Fruit fly (Drosophila melanogaster) whole organism, embryonic: Measurements from ENCODE around the gene deltaCOP.

Experiments used
- CG10462 ChIP-seq: fragments of 200-800 bp; sonication (Bioruptor generic); optimal IDR thresholded peaks from 2 replicates; lab custom pipeline; 2016; ENCODE audit warnings: missing biosample characterization, missing genetic modification characterization
- CG10959 ChIP-seq: fragments of 200-800 bp; sonication (Bioruptor generic); IDR thresholded peaks from 2 replicates; pipeline ENCODE4 v1.3.6; 2022; ENCODE audit warnings: missing biosample characterization, missing genetic modification characterization
- CG10979 ChIP-seq: fragments of 200-800 bp; sonication (Bioruptor generic); optimal IDR thresholded peaks from 2 replicates; lab custom pipeline; 2018; ENCODE audit warnings: missing biosample characterization, mild to moderate bottlenecking, missing genetic modification characterization, moderate library complexity
- CG11398 ChIP-seq: fragments of 200-800 bp; sonication (Bioruptor generic); optimal IDR thresholded peaks from 2 replicates; lab custom pipeline; 2016; ENCODE audit warnings: missing biosample characterization, missing genetic modification characterization
- CG11504 ChIP-seq: fragments of 200-800 bp; sonication (Bioruptor generic); optimal IDR thresholded peaks from 3 replicates; lab custom pipeline; 2019; ENCODE audit warnings: missing biosample characterization, mild to moderate bottlenecking, missing genetic modification characterization, moderate library complexity
- CG11695 ChIP-seq: fragments of 200-800 bp; sonication (Bioruptor generic); IDR thresholded peaks from 3 replicates; pipeline ENCODE4 v1.3.6; 2022; ENCODE audit warnings: missing biosample characterization, missing genetic modification characterization
- CG11696 ChIP-seq: fragments of 200-800 bp; sonication (Bioruptor generic); IDR thresholded peaks from 2 replicates; pipeline ENCODE4 v1.3.6; 2022; ENCODE audit warnings: missing biosample characterization, missing genetic modification characterization
- CG12104 ChIP-seq: fragments of 200-800 bp; sonication (Bioruptor generic); optimal IDR thresholded peaks from 3 replicates; lab custom pipeline; 2016; ENCODE audit warnings: missing biosample characterization, missing genetic modification characterization
- CG13775 ChIP-seq: fragments of 200-800 bp; sonication (Bioruptor generic); optimal IDR thresholded peaks from 3 replicates; lab custom pipeline; 2017; ENCODE audit warnings: missing biosample characterization, mild to moderate bottlenecking, missing genetic modification characterization
- CG13894 ChIP-seq: fragments of 200-800 bp; sonication (Bioruptor generic); optimal IDR thresholded peaks from 3 replicates; lab custom pipeline; 2018; ENCODE audit warnings: missing biosample characterization, mild to moderate bottlenecking, missing genetic modification characterization, moderate library complexity
- CG14014 ChIP-seq: fragments of 200-800 bp; sonication (Bioruptor generic); IDR thresholded peaks from 2 replicates; pipeline ENCODE4 v1.3.6; 2022; ENCODE audit warnings: missing biosample characterization, missing genetic modification characterization
- CG16815 ChIP-seq: fragments of 200-800 bp; sonication (Bioruptor generic); optimal IDR thresholded peaks from 3 replicates; lab custom pipeline; 2017; ENCODE audit warnings: missing biosample characterization, mild to moderate bottlenecking, missing genetic modification characterization
- CG16863 ChIP-seq: fragments of 200-800 bp; sonication (Bioruptor generic); optimal IDR thresholded peaks from 3 replicates; lab custom pipeline; 2016; ENCODE audit warnings: missing biosample characterization, missing genetic modification characterization
- CG17612 ChIP-seq: fragments of 200-800 bp; sonication (Bioruptor generic); IDR thresholded peaks from 2 replicates; pipeline ENCODE4 v1.3.6; 2022; ENCODE audit warnings: missing biosample characterization, missing genetic modification characterization
- CG1792 ChIP-seq: fragments of 200-800 bp; sonication (Bioruptor generic); optimal IDR thresholded peaks from 2 replicates; lab custom pipeline; 2016; ENCODE audit warnings: missing biosample characterization, missing genetic modification characterization
- CG18764 ChIP-seq: fragments of 200-800 bp; sonication (Bioruptor generic); optimal IDR thresholded peaks from 3 replicates; lab custom pipeline; 2016; ENCODE audit warnings: missing biosample characterization, missing genetic modification characterization
- CG2116 ChIP-seq: fragments of 200-800 bp; sonication (Bioruptor generic); optimal IDR thresholded peaks from 3 replicates; lab custom pipeline; 2018; ENCODE audit warnings: missing biosample characterization, mild to moderate bottlenecking, missing genetic modification characterization
- CG32532 ChIP-seq: fragments of 200-800 bp; sonication (Bioruptor generic); IDR thresholded peaks from 2 replicates; pipeline ENCODE4 v1.3.6; 2022; ENCODE audit warnings: missing biosample characterization, missing genetic modification characterization
- CG6254 ChIP-seq: fragments of 200-800 bp; sonication (Bioruptor generic); optimal IDR thresholded peaks from 3 replicates; lab custom pipeline; 2017; ENCODE audit warnings: mild to moderate bottlenecking, missing biosample characterization, missing genetic modification reagents, missing genetic modification characterization
- CG6272 ChIP-seq: fragments of 200-800 bp; sonication (Bioruptor generic); IDR thresholded peaks from 2 replicates; pipeline ENCODE4 v1.3.6; 2022; ENCODE audit warnings: missing biosample characterization, missing genetic modification characterization
- CG7839 ChIP-seq: fragments of 200-800 bp; sonication (Bioruptor generic); optimal IDR thresholded peaks from 3 replicates; lab custom pipeline; 2018; ENCODE audit warnings: missing biosample characterization, mild to moderate bottlenecking, missing genetic modification characterization, moderate library complexity
- CG8924 ChIP-seq: fragments of 200-800 bp; optimal IDR thresholded peaks from 3 replicates; lab custom pipeline; 2019; ENCODE audit warnings: missing biosample characterization, mild to moderate bottlenecking, missing genetic modification characterization, moderate library complexity
- CG9609 ChIP-seq: fragments of 200-800 bp; sonication (Bioruptor generic); optimal IDR thresholded peaks from 3 replicates; lab custom pipeline; 2016; ENCODE audit warnings: missing biosample characterization, missing genetic modification characterization
- CG9876 ChIP-seq: fragments of 200-800 bp; sonication (Bioruptor generic); optimal IDR thresholded peaks from 2 replicates; lab custom pipeline; 2016; ENCODE audit warnings: missing biosample characterization, missing genetic modification characterization
- CoRest ChIP-seq: fragments of 200-800 bp; sonication (Bioruptor generic); optimal IDR thresholded peaks from 3 replicates; lab custom pipeline; 2018; ENCODE audit warnings: missing biosample characterization, mild to moderate bottlenecking, missing genetic modification characterization, moderate library complexity
- Dfd ChIP-seq, 2 experiments: fragments of >200 bp; optimal IDR thresholded peaks; 2 replicates each; lab custom pipeline; 2017; ENCODE audit warnings: missing biosample characterization in 2 of 2, missing genetic modification characterization in 2 of 2
- E2f1 ChIP-seq: fragments of 200-800 bp; sonication (Bioruptor generic); IDR thresholded peaks from 2 replicates; pipeline ENCODE4 v1.3.6; 2022; ENCODE audit warnings: missing biosample characterization, missing genetic modification characterization
- ERR ChIP-seq: fragments of 200-800 bp; sonication (Bioruptor generic); optimal IDR thresholded peaks from 2 replicates; lab custom pipeline; 2016; ENCODE audit warnings: missing biosample characterization, missing genetic modification characterization
- Gug ChIP-seq: fragments of 200-800 bp; sonication (Bioruptor generic); IDR thresholded peaks from 4 replicates; pipeline ENCODE4 v1.3.6; 2022; ENCODE audit warnings: missing biosample characterization, missing genetic modification characterization
- Mad ChIP-seq: fragments of 200-800 bp; sonication (Bioruptor generic); optimal IDR thresholded peaks from 2 replicates; lab custom pipeline; 2016; ENCODE audit warnings: missing biosample characterization, missing genetic modification characterization
- Myb ChIP-seq: fragments of 200-800 bp; sonication (Bioruptor generic); optimal IDR thresholded peaks from 2 replicates; lab custom pipeline; 2016; ENCODE audit warnings: missing biosample characterization, missing genetic modification characterization
- NK7.1 ChIP-seq: fragments of 200-800 bp; sonication (Bioruptor generic); optimal IDR thresholded peaks from 3 replicates; lab custom pipeline; 2016; ENCODE audit warnings: missing biosample characterization, missing genetic modification characterization
- Ravus ChIP-seq: fragments of 200-800 bp; sonication (Bioruptor generic); IDR thresholded peaks from 2 replicates; pipeline ENCODE4 v1.3.6; 2022; ENCODE audit warnings: missing biosample characterization, missing genetic modification characterization
- Side ChIP-seq: fragments of 200-800 bp; sonication (Bioruptor generic); optimal IDR thresholded peaks from 2 replicates; lab custom pipeline; 2016; ENCODE audit warnings: missing biosample characterization, missing genetic modification characterization
- Sin3A ChIP-seq: fragments of >200 bp; optimal IDR thresholded peaks from 2 replicates; lab custom pipeline; 2018
- Usf ChIP-seq: fragments of 200-800 bp; sonication (Bioruptor generic); optimal IDR thresholded peaks from 2 replicates; lab custom pipeline; 2017; ENCODE audit warnings: missing genotype, missing biosample characterization, missing genetic modification characterization
- az2 ChIP-seq: fragments of 200-800 bp; sonication (Bioruptor generic); optimal IDR thresholded peaks from 3 replicates; lab custom pipeline; 2016; ENCODE audit warnings: missing biosample characterization, missing genetic modification characterization
- caup ChIP-seq: fragments of 200-800 bp; sonication (Bioruptor generic); optimal IDR thresholded peaks from 3 replicates; lab custom pipeline; 2017; ENCODE audit warnings: missing biosample characterization, mild to moderate bottlenecking, missing genetic modification characterization, moderate library complexity; ENCODE audit not compliant: severe bottlenecking
- danr ChIP-seq: fragments of 200-800 bp; sonication (Bioruptor generic); IDR thresholded peaks from 2 replicates; pipeline ENCODE4 v1.3.6; 2022; ENCODE audit warnings: missing biosample characterization, missing genetic modification characterization
- dmrt99B ChIP-seq: fragments of 200-800 bp; sonication (Bioruptor generic); optimal IDR thresholded peaks from 2 replicates; lab custom pipeline; 2018; ENCODE audit warnings: missing biosample characterization, mild to moderate bottlenecking, missing genetic modification characterization, moderate library complexity
- fd102C ChIP-seq: fragments of 200-800 bp; sonication (Bioruptor generic); optimal IDR thresholded peaks from 2 replicates; lab custom pipeline; 2018; ENCODE audit warnings: missing biosample characterization, mild to moderate bottlenecking, missing genetic modification characterization, moderate library complexity
- gsb-n ChIP-seq: fragments of 200-800 bp; sonication (Bioruptor generic); optimal IDR thresholded peaks from 3 replicates; lab custom pipeline; 2018; ENCODE audit warnings: missing biosample characterization, mild to moderate bottlenecking, missing genetic modification characterization
- maf-S ChIP-seq: fragments of 200-800 bp; sonication (Bioruptor generic); optimal IDR thresholded peaks from 2 replicates; lab custom pipeline; 2016; ENCODE audit warnings: missing biosample characterization, missing genetic modification characterization
- nerfin-1 ChIP-seq: fragments of 200-800 bp; sonication (Bioruptor generic); optimal IDR thresholded peaks from 3 replicates; lab custom pipeline; 2019; ENCODE audit warnings: missing biosample characterization, mild to moderate bottlenecking, missing genetic modification characterization, moderate library complexity
- so ChIP-seq: fragments of 200-800 bp; sonication (Bioruptor generic); IDR thresholded peaks from 3 replicates; pipeline ENCODE4 v1.3.6; 2022; ENCODE audit warnings: missing biosample characterization, missing genetic modification characterization
- ssp ChIP-seq: fragments of 200-800 bp; sonication (Bioruptor generic); IDR thresholded peaks from 2 replicates; pipeline ENCODE4 v1.3.6; 2022; ENCODE audit warnings: missing biosample characterization, missing genetic modification characterization
- tap ChIP-seq: fragments of 200-800 bp; optimal IDR thresholded peaks from 3 replicates; lab custom pipeline; 2019; ENCODE audit warnings: missing biosample characterization, mild to moderate bottlenecking, missing genetic modification characterization, moderate library complexity
- ttk ChIP-seq: fragments of 200-800 bp; sonication (Bioruptor generic); IDR thresholded peaks from 2 replicates; pipeline ENCODE4 v2.1.2; 2022; ENCODE audit warnings: missing biosample characterization, missing genetic modification characterization
- twi ChIP-seq: fragments of 200-800 bp; optimal IDR thresholded peaks from 2 replicates; lab custom pipeline; 2019; ENCODE audit warnings: missing biosample characterization, mild to moderate bottlenecking, missing genetic modification characterization, moderate library complexity
- unc-4 ChIP-seq: fragments of 200-800 bp; sonication (Bioruptor generic); IDR thresholded peaks from 2 replicates; pipeline ENCODE4 v1.3.6; 2022; ENCODE audit warnings: missing biosample characterization, missing genetic modification characterization; ENCODE audit not compliant: partially characterized antibody
- zfh1 ChIP-seq: fragments of 200-800 bp; sonication (Bioruptor generic); IDR thresholded peaks from 3 replicates; pipeline ENCODE4 v1.3.6; 2022; ENCODE audit warnings: missing biosample characterization, missing genetic modification characterization
- zfh2 ChIP-seq: fragments of 200-800 bp; sonication (Bioruptor generic); optimal IDR thresholded peaks from 2 replicates; lab custom pipeline; 2016; ENCODE audit warnings: missing biosample characterization, missing genetic modification characterization

The deltaCOP gene

DNA sequence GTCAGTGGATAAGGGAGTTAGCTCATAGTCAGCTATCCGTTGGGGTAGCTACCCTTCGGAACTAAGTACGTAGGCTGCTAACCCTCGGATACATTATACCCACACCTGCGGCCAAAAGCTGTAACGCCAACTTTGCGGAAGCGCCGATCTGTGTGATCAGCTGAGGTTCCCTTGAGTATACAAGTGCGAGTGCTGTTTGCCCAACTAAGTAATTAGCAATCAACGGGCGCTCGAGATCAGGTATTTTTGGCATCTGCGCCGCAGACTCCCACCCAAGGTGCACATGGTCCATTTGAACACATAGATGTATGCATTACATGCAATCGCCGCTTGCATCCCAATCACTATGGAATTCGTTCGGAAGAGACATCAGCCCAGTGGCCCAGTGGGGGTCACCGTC lies 7.5 kb downstream of the deltaCOP start (continued):
- TF ChIP-seq ttk (GFP tag; lab: Robert Waterston, UW): no peak
- TF ChIP-seq dmrt99B (tag; lab: Kevin White, UChicago): peak; percentile 26
- no peak for TF ChIP-seq twi (tag; lab: Kevin White, UChicago)
- TF ChIP-seq CG18764 (GFP tag; lab: Kevin White, UChicago): peak; percentile 38
- TF ChIP-seq fd102C: no peak
- peak; percentile 45 for TF ChIP-seq CG2116 (GFP tag; lab: Kevin White, UChicago)
- TF ChIP-seq CG32532 (GFP tag; lab: Robert Waterston, UW): peak; percentile 58; the same call in 1 of the 2 replicates
- TF ChIP-seq zfh2 (GFP tag; lab: Kevin White, UChicago): no peak
- peak; percentile 37 for TF ChIP-seq CG9876 (GFP tag; lab: Kevin White, UChicago)
- TF ChIP-seq CG14014 (GFP tag; lab: Robert Waterston, UW): peak; percentile 81; the same call in 1 of the 2 replicates
- TF ChIP-seq tap (tag; lab: Kevin White, UChicago): no peak
- no peak; the same call in 1 of the 2 replicates for TF ChIP-seq Ravus (GFP tag; lab: Robert Waterston, UW)
- TF ChIP-seq CG13775 (GFP tag; lab: Kevin White, UChicago): peak; percentile 5
- peak; percentile 15 for TF ChIP-seq CoRest
- 0 out of 2 replicates have a peak, but pooled peaks have one; percentile 24 for TF ChIP-seq danr
- TF ChIP-seq Gug (GFP tag; lab: Robert Waterston, UW): no peak
- TF ChIP-seq CG10462 (GFP tag; lab: Kevin White, UChicago): no peak
- TF ChIP-seq CG16815 (GFP tag; lab: Kevin White, UChicago): no peak
- TF ChIP-seq unc-4 (GFP tag; lab: Robert Waterston, UW): no peak
- TF ChIP-seq caup (GFP tag; lab: Kevin White, UChicago): peak; percentile 95
- no peak for TF ChIP-seq nerfin-1 (tag; lab: Kevin White, UChicago)
- no peak for TF ChIP-seq ssp (GFP tag; lab: Robert Waterston, UW)
- no peak for TF ChIP-seq CG6272 (GFP tag; lab: Robert Waterston, UW)
- TF ChIP-seq Dfd (GFP tag; optimal IDR thresholded peaks at IDR 0.05; lab: Kevin White, UChicago): no peak
- TF ChIP-seq Usf: no peak
- TF ChIP-seq CG11695 (GFP tag; lab: Robert Waterston, UW): peak; percentile 73
- 0 out of 2 replicates have a peak, but pooled peaks have one; percentile 49 for TF ChIP-seq CG11696 (GFP tag; lab: Robert Waterston, UW)
- peak; percentile 62; the same call in 1 of the 2 replicates for TF ChIP-seq E2f1
- peak; percentile 60; the same call in 1 of the 2 replicates for TF ChIP-seq CG17612
- TF ChIP-seq Myb (GFP tag; lab: Kevin White, UChicago): peak; percentile 42
- TF ChIP-seq CG13894 (tag; lab: Kevin White, UChicago): peak; percentile 83
- peak; percentile 64 for TF ChIP-seq NK7.1 (GFP tag; lab: Kevin White, UChicago)
- no peak for TF ChIP-seq CG6254 (GFP tag; lab: Kevin White, UChicago)
- no peak for TF ChIP-seq CG10959 (GFP tag; lab: Robert Waterston, UW)
- peak; percentile 49 for TF ChIP-seq CG12104
- TF ChIP-seq Sin3A (lab: Kevin White, UChicago): no peak
- TF ChIP-seq CG10979 (tag; lab: Kevin White, UChicago): no peak
- TF ChIP-seq Mad (GFP tag; lab: Kevin White, UChicago): no peak
- TF ChIP-seq so (GFP tag; lab: Robert Waterston, UW): peak; percentile 87; the same call in 2 of the 3 replicates
- TF ChIP-seq gsb-n (tag; lab: Kevin White, UChicago): no peak
- peak; percentile 60 for TF ChIP-seq Side
- TF ChIP-seq CG16863 (GFP tag; lab: Kevin White, UChicago): no peak
- peak; percentile 69 for TF ChIP-seq ERR (GFP tag; lab: Kevin White, UChicago)
- peak; percentile 67 for TF ChIP-seq CG11398
- TF ChIP-seq CG7839 (tag; lab: Kevin White, UChicago): peak; percentile 15
- TF ChIP-seq az2 (GFP tag; lab: Kevin White, UChicago): no peak
- peak; percentile 13 for TF ChIP-seq CG8924 (tag; lab: Kevin White, UChicago)
- TF ChIP-seq CG1792 (GFP tag; lab: Kevin White, UChicago): peak; percentile 57
- no peak for TF ChIP-seq CG9609 (GFP tag; lab: Kevin White, UChicago)
- TF ChIP-seq zfh1 (GFP tag; lab: Robert Waterston, UW): peak; percentile 17; the same call in 1 of the 3 replicates
- TF ChIP-seq maf-S (GFP tag; lab: Kevin White, UChicago): peak; percentile 54
- peak; percentile 30 for TF ChIP-seq CG11504 (tag; lab: Kevin White, UChicago)
